Worm (Caenorhabditis elegans) whole organism, L4/young adult: ENCODE measurements around the gene ugt-17.

Experiments used
- W03F9.2 ChIP-seq: fragments of 150-350 bp; optimal IDR thresholded peaks from 2 replicates; lab custom pipeline; 2014; ENCODE audit warnings: missing biosample characterization, missing genetic modification characterization
- dao-5 ChIP-seq: sonication (generic microtip); optimal IDR thresholded peaks from 2 replicates; lab custom pipeline; 2016; ENCODE audit warnings: missing genotype, missing genetic modification characterization, moderate library complexity, missing compliant biosample characterization
- him-1 ChIP-seq: sonication (generic microtip); optimal IDR thresholded peaks from 2 replicates; lab custom pipeline; 2016; ENCODE audit warnings: missing genotype, missing genetic modification reagents, missing genetic modification characterization, missing compliant biosample characterization

DNA sequence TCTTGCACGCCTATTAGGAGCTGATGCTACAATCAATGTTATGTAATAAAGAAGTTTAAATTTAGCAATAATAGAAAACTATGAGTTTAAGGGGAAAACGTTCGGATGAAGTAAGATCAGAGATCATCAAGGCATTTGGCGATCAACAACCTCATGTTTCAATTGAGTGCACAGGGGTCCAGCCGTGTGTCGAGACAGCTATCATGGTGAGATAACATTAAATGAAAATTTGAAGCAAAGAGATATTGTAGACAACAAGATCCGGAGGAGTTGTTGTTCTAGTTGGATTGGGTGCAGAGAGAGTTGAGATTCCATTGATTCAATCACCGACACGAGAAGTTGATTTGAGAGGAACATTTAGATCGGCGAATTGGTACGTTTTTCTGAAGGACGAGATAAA, 18.6 kb downstream of the ugt-17 start:
- TF ChIP-seq him-1 (tag; lab: Kevin White, UChicago), result no peak
- TF ChIP-seq dao-5 (tag; lab: Kevin White, UChicago), result no peak
- TF ChIP-seq W03F9.2 (tag; lab: Kevin White, UChicago), result no peak
